Fruit fly (Drosophila melanogaster): ENCODE measurements around the gene CG4281.
A peak's percentile ranks its signal among the peaks of the same experiment; 100 is the strongest.

CG4281 gene

dm6 chrX:2075846-2076377 lies 11.0 kb upstream of the CG4281 start, which contains the start of gene CG4045 (continued):
- TF ChIP-seq CG13287 (GFP tag; IDR thresholded peaks at IDR 0.05; ENCODE audit: partially characterized antibody) = peak; percentile 23
- no peak for TF ChIP-seq CG16863 (GFP tag; optimal IDR thresholded peaks at IDR 0.05)
- TF ChIP-seq fd102C (GFP tag; optimal IDR thresholded peaks at IDR 0.05) = no peak
- no peak for TF ChIP-seq pita (GFP tag; optimal IDR thresholded peaks at IDR 0.05)
- TF ChIP-seq Hr51 (GFP tag; optimal IDR thresholded peaks at IDR 0.05) = peak in 1 of 2 experiments; percentile 15
- TF ChIP-seq CG2678 (tag; optimal IDR thresholded peaks at IDR 0.05) = peak; percentile 39
- TF ChIP-seq CG18262 (tag; optimal IDR thresholded peaks at IDR 0.05) = peak; percentile 17
- peak; percentile 15 for TF ChIP-seq CG12391 (tag; optimal IDR thresholded peaks at IDR 0.05)
- peak; percentile 14 for TF ChIP-seq phol (tag; optimal IDR thresholded peaks at IDR 0.05)
- TF ChIP-seq CG13424 (tag; optimal IDR thresholded peaks at IDR 0.05) = peak; percentile 17
- 0 out of 3 replicates have a peak, but pooled peaks have one; percentile 21 for TF ChIP-seq CG17361 (GFP tag; IDR thresholded peaks at IDR 0.05)
- TF ChIP-seq CG11696 (GFP tag; IDR thresholded peaks at IDR 0.05) = no peak
- peak; percentile 12 for TF ChIP-seq CG14710 (tag; optimal IDR thresholded peaks at IDR 0.05)
- peak; percentile 39 for TF ChIP-seq CG7839 (tag; optimal IDR thresholded peaks at IDR 0.05)

- TF ChIP-seq CG2712 (tag; optimal IDR thresholded peaks at IDR 0.05) (peak; percentile 2), caup (GFP tag; optimal IDR thresholded peaks at IDR 0.05; ENCODE audit: severe bottlenecking) (no peak), fd102C (GFP tag; optimal IDR thresholded peaks at IDR 0.05) (no peak), vfl (GFP tag; optimal IDR thresholded peaks at IDR 0.05) (no peak), CG9932 (GFP tag; IDR thresholded peaks at IDR 0.05) (peak; percentile 38; the same call in 1 of the 2 replicates), CG3995 (GFP tag; optimal IDR thresholded peaks at IDR 0.05) (peak; percentile 90), nmo (GFP tag; optimal IDR thresholded peaks at IDR 0.05) (peak; percentile 24), bbx (GFP tag; IDR thresholded peaks at IDR 0.05; ENCODE audit: partially characterized antibody) (peak; percentile 48), CG10366 (GFP tag; IDR thresholded peaks at IDR 0.05) (no peak), amos (GFP tag; IDR thresholded peaks at IDR 0.05; ENCODE audit: partially characterized antibody) (peak; percentile 37; the same call in 1 of the 2 replicates), pnt (GFP tag; optimal IDR thresholded peaks at IDR 0.05) (no peak), CG15514 (GFP tag; optimal IDR thresholded peaks at IDR 0.05) (peak; percentile 96), lilli (GFP tag; optimal IDR thresholded peaks at IDR 0.05) (peak; percentile 20), knrl (GFP tag; IDR thresholded peaks at IDR 0.05; ENCODE audit: partially characterized antibody) (peak; percentile 48; the same call in 1 of the 3 replicates), CG4617 (GFP tag; optimal IDR thresholded peaks at IDR 0.05; ENCODE audit: borderline replicate concordance) (peak; percentile 23), CG13894 (tag; optimal IDR thresholded peaks at IDR 0.05) (peak; percentile 6), Sry-δ (GFP tag; optimal IDR thresholded peaks at IDR 0.05) (peak; percentile 67), vvl (GFP tag; IDR thresholded peaks at IDR 0.05) (peak; percentile 34; the same call in 1 of the 2 replicates), gfzf (GFP tag; optimal IDR thresholded peaks at IDR 0.05) (peak; percentile 82), CTCF (GFP tag; optimal IDR thresholded peaks at IDR 0.05) (peak; percentile 51), sob (GFP tag; IDR thresholded peaks at IDR 0.05) (0 out of 2 replicates have a peak, but pooled peaks have one; percentile 36), CG11696 (GFP tag; IDR thresholded peaks at IDR 0.05) (no peak), Myb (GFP tag; optimal IDR thresholded peaks at IDR 0.05) (peak; percentile 22), CG32532 (GFP tag; IDR thresholded peaks at IDR 0.05) (0 out of 2 replicates have a peak, but pooled peaks have one; percentile 13), da (GFP tag; optimal IDR thresholded peaks at IDR 0.05) (peak; percentile 20), sens (GFP tag) (peak; percentile 35), crp (GFP tag; optimal IDR thresholded peaks at IDR 0.05) (peak in 1 of 2 experiments; percentile 7), Hmr (GFP tag; optimal IDR thresholded peaks at IDR 0.05) (peak; percentile 44), pita (GFP tag; optimal IDR thresholded peaks at IDR 0.05) (peak; percentile 19), stwl (tag; optimal IDR thresholded peaks at IDR 0.05) (peak; percentile 39), CG6254 (GFP tag; optimal IDR thresholded peaks at IDR 0.05) (no peak), Jarid2 (GFP tag; optimal IDR thresholded peaks at IDR 0.05) (peak; percentile 18), row (GFP tag; IDR thresholded peaks at IDR 0.05) (peak; percentile 51), CHES-1-like (GFP tag; optimal IDR thresholded peaks at IDR 0.05) (peak; percentile 52), fu2 (GFP tag; optimal IDR thresholded peaks at IDR 0.05) (peak; percentile 10), E2f2 (GFP tag; IDR thresholded peaks at IDR 0.05) (peak; percentile 80)
Measured at dm6 chrX:2073325-2073724, 8.4 kb upstream of the CG4281 start, which contains the start of gene CG4199. CG4199 (minus strand) TSS chrX:2073483.
